Worm (Caenorhabditis elegans) whole organism, L4/young adult: Measurements from ENCODE around the gene dod-17.

Experiments used
- W03F9.2 ChIP-seq: fragments of 150-350 bp; optimal IDR thresholded peaks from 2 replicates; lab custom pipeline; 2014; ENCODE audit warnings: missing biosample characterization, missing genetic modification characterization
- him-1 ChIP-seq: sonication (generic microtip); optimal IDR thresholded peaks from 2 replicates; lab custom pipeline; 2016; ENCODE audit warnings: missing genotype, missing genetic modification reagents, missing genetic modification characterization, missing compliant biosample characterization

DNA sequence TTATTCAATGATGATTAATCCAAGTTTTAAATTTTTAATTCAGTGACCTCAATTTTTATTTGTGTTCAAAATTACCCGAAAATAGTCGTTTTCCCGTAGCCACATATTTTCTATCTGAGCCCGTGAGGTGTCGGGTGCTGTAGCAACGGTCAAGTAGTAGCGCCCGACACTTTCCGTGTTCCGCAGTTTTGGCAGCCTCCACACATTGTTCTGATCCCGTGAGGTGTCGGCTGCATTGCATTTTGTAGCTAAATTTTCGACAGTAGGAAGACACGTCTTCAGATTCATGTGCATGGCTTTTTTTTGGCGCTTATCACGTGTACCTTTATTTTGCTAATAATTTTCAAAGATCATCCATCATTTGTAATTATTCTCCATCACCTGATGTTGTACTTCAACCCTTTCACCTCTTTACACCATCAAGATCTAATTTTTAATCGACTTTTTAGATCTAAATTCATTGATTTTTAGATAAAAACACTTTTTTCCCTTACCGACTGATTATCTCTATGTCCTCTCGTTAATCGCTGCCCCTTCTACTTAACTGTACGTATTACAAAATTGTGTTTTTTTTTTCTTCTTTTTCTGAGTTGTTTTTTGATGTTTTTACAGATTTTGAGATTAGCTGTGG, 37.7 kb downstream of the dod-17 start:
- TF ChIP-seq W03F9.2 (tag; lab: Kevin White, UChicago), result no peak
- no peak for TF ChIP-seq him-1 (tag; lab: Kevin White, UChicago)
